Fruit fly (Drosophila melanogaster) whole organism, pupa: ENCODE data around the gene Ankrd49.

Experiments
- CG10348 ChIP-seq: fragments of 200-800 bp; sonication (Bioruptor generic); IDR thresholded peaks from 2 replicates; pipeline ENCODE4 v1.3.6; 2022; ENCODE audit warnings: missing biosample characterization, missing genetic modification characterization
- CG14655 ChIP-seq: fragments of 200-800 bp; sonication (Bioruptor generic); optimal IDR thresholded peaks from 3 replicates; lab custom pipeline; 2017; ENCODE audit warnings: mild to moderate bottlenecking, missing biosample characterization, missing genetic modification reagents, missing genetic modification characterization
- CG15710 ChIP-seq: fragments of 200-800 bp; sonication (Bioruptor generic); optimal IDR thresholded peaks from 2 replicates; lab custom pipeline; 2018; ENCODE audit warnings: missing biosample characterization, mild to moderate bottlenecking, missing genetic modification characterization, moderate library complexity
- CG17806 ChIP-seq: fragments of 200-800 bp; sonication (Bioruptor generic); optimal IDR thresholded peaks from 2 replicates; lab custom pipeline; 2018; ENCODE audit warnings: missing biosample characterization, mild to moderate bottlenecking, missing genetic modification characterization, moderate library complexity
- CG4496 ChIP-seq: fragments of 200-800 bp; sonication (Bioruptor generic); IDR thresholded peaks from 3 replicates; pipeline ENCODE4 v1.3.6; 2022; ENCODE audit warnings: missing biosample characterization, missing genetic modification characterization
- CG8301 ChIP-seq: fragments of 200-800 bp; sonication (Bioruptor generic); optimal IDR thresholded peaks from 2 replicates; lab custom pipeline; 2018; ENCODE audit warnings: missing biosample characterization, mild to moderate bottlenecking, missing genetic modification characterization
- EcR ChIP-seq: fragments of 200-800 bp; sonication (Bioruptor generic); optimal IDR thresholded peaks from 3 replicates; lab custom pipeline; 2019; ENCODE audit warnings: missing biosample characterization, missing genetic modification characterization, mild to moderate bottlenecking, moderate library complexity, missing genetic modification reagents
- Pif1B ChIP-seq: fragments of 200-800 bp; sonication (Bioruptor generic); optimal IDR thresholded peaks from 3 replicates; lab custom pipeline; 2016; ENCODE audit warnings: missing biosample characterization, missing genetic modification characterization
- Snoo ChIP-seq: fragments of 200-800 bp; sonication (Bioruptor generic); optimal IDR thresholded peaks from 3 replicates; lab custom pipeline; 2017; ENCODE audit warnings: missing biosample characterization, mild to moderate bottlenecking, missing genetic modification characterization, inconsistent platforms
- gl ChIP-seq: fragments of 200-800 bp; sonication (Bioruptor generic); optimal IDR thresholded peaks from 2 replicates; lab custom pipeline; 2018; ENCODE audit warnings: missing biosample characterization, mild to moderate bottlenecking, missing genetic modification characterization
- rn ChIP-seq: fragments of 200-800 bp; sonication (Bioruptor generic); IDR thresholded peaks from 2 replicates; pipeline ENCODE4 v1.3.6; 2022; ENCODE audit warnings: missing biosample characterization, missing genetic modification characterization

DNA sequence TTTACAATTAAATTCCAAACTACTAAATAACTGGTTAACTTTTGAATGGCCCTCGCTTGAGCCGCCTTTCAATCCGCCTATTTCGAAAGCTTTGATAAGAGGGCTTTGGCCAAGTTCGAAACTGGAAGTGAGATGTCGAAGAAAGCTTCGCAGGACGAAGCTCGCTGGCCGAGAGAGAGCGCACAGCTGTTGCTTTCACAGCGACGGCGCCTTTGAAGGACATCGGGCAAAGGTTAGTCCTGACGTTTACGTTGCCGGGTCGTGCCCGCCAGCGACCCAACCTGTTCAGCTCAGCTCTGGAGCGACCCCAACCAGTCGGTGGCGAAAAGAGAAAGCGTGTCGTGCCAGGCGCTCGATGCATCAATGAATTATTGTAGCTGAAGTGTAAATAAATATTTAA is 4.5 kb upstream of the Ankrd49 start:
- TF ChIP-seq CG14655 (no peak), CG4496 (GFP tag; lab: Robert Waterston, UW) (no peak), rn (GFP tag; lab: Robert Waterston, UW) (no peak), CG10348 (no peak), EcR (GFP tag; lab: Kevin White, UChicago) (no peak), CG8301 (tag; lab: Kevin White, UChicago) (no peak), CG17806 (tag; lab: Kevin White, UChicago) (no peak), Snoo (no peak), Pif1B (GFP tag; lab: Kevin White, UChicago) (no peak), CG15710 (no peak), gl (tag; lab: Kevin White, UChicago) (no peak)
